Worm (Caenorhabditis elegans) whole organism, early embryonic: ENCODE data around the gene F42A6.1.

Experiments
- ama-1 ChIP-seq: fragments of 150-350 bp; optimal IDR thresholded peaks from 2 replicates; lab custom pipeline; 2014
- flt-1 ChIP-seq: fragments of 200-800 bp; sonication (Bioruptor generic); IDR thresholded peaks from 2 replicates; pipeline ENCODE4 v1.3.6; 2022; ENCODE audit warnings: missing genetic modification characterization, missing compliant biosample characterization
- hnd-1 ChIP-seq: sonication (generic microtip); optimal IDR thresholded peaks from 2 replicates; lab custom pipeline; 2016; ENCODE audit warnings: missing genetic modification characterization, missing compliant biosample characterization

DNA sequence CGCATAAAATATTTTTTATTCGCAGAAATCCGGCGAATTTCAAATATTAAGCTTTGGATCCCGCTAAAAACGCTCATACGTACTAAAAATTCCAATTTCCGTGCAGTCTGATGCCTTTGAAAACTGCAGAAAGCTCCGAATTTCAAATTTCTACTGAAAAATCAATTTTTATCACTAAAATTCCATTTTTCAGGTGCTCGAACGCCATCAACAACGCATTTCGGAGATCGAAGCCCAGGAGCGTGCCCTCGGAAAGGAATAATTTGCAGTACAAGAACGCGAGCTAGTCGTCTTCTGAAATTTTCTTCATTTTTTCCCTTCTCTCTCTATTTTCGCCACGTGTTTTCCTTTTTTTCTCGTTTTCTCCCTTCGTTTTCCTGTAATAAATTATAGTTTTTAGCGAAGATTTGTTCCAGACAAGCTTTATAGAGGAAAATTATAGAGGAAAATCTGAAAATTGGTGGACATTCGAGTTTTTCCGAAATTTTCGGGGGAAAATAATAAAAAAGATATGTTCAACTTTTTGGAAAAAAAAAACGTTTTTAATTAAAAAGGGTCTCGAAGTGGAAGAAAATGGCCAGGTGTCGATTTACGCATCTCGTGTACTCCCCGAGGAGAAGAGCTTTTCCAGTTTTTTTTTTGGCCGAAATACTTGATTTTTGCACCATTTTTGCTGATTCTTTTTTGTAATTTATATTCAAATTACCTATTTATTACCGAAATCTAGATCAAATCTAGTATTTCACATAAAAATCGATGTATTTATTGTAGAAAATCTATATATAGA is 31.8 kb downstream of the F42A6.1 start:
- TF ChIP-seq flt-1 (GFP tag; lab: Robert Waterston, UW) (no peak), ama-1 (lab: Kevin White, UChicago) (no peak), hnd-1 (tag; lab: Kevin White, UChicago) (no peak)
